Fruit fly (Drosophila melanogaster) whole organism, adult: ENCODE data around the gene to.

Source experiments
- CG11617 ChIP-seq: fragments of 200-800 bp; sonication (Bioruptor generic); optimal IDR thresholded peaks from 2 replicates; lab custom pipeline; 2017; ENCODE audit warnings: mild to moderate bottlenecking, missing biosample characterization, missing genetic modification reagents, missing genetic modification characterization
- CG12768 ChIP-seq: fragments of 200-800 bp; sonication (Bioruptor generic); optimal IDR thresholded peaks from 2 replicates; lab custom pipeline; 2017; ENCODE audit warnings: missing biosample characterization, missing genetic modification characterization, mild to moderate bottlenecking, moderate library complexity, missing genetic modification reagents
- CG14711 ChIP-seq: fragments of 200-800 bp; sonication (Bioruptor generic); optimal IDR thresholded peaks from 2 replicates; lab custom pipeline; 2018; ENCODE audit warnings: missing biosample characterization, mild to moderate bottlenecking, missing genetic modification characterization, moderate library complexity
- CG1620 ChIP-seq: fragments of 200-800 bp; sonication (Bioruptor generic); optimal IDR thresholded peaks from 2 replicates; lab custom pipeline; 2016; ENCODE audit warnings: missing biosample characterization, missing genetic modification characterization
- CG33017 ChIP-seq: fragments of 200-800 bp; sonication (Bioruptor generic); optimal IDR thresholded peaks from 2 replicates; lab custom pipeline; 2018; ENCODE audit warnings: missing biosample characterization, mild to moderate bottlenecking, missing genetic modification characterization, moderate library complexity
- CG5204 ChIP-seq: fragments of 200-800 bp; sonication (Bioruptor generic); optimal IDR thresholded peaks from 2 replicates; lab custom pipeline; 2016; ENCODE audit warnings: missing biosample characterization, missing genetic modification characterization
- CG7045 ChIP-seq: fragments of 200-800 bp; sonication (Bioruptor generic); optimal IDR thresholded peaks from 2 replicates; lab custom pipeline; 2017; ENCODE audit warnings: missing biosample characterization, mild to moderate bottlenecking, missing genetic modification characterization
- CG7101 ChIP-seq: fragments of 200-800 bp; sonication (Bioruptor generic); optimal IDR thresholded peaks from 2 replicates; lab custom pipeline; 2018; ENCODE audit warnings: missing biosample characterization, mild to moderate bottlenecking, missing genetic modification characterization, moderate library complexity
- Clk ChIP-seq: fragments of 200-800 bp; sonication (Bioruptor generic); optimal IDR thresholded peaks from 2 replicates; lab custom pipeline; 2017; ENCODE audit warnings: missing biosample characterization, missing genetic modification characterization
- Crg-1 ChIP-seq: fragments of 200-800 bp; sonication (Bioruptor generic); optimal IDR thresholded peaks from 2 replicates; lab custom pipeline; 2016; ENCODE audit warnings: missing biosample characterization, missing genetic modification characterization
- Hr96 ChIP-seq: fragments of 200-800 bp; sonication (Bioruptor generic); optimal IDR thresholded peaks from 2 replicates; lab custom pipeline; 2016; ENCODE audit warnings: missing biosample characterization, missing genetic modification characterization
- Mnt ChIP-seq: fragments of 200-800 bp; sonication (Bioruptor generic); optimal IDR thresholded peaks from 2 replicates; lab custom pipeline; 2016; ENCODE audit warnings: missing biosample characterization, mild to moderate bottlenecking, missing genetic modification characterization
- bab1 ChIP-seq: fragments of 200-800 bp; sonication (Bioruptor generic); optimal IDR thresholded peaks from 3 replicates; lab custom pipeline; 2019; ENCODE audit warnings: missing biosample characterization, mild to moderate bottlenecking, missing genetic modification characterization, moderate library complexity
- cic ChIP-seq: fragments of 200-800 bp; sonication (Bioruptor generic); optimal IDR thresholded peaks from 2 replicates; lab custom pipeline; 2017; ENCODE audit warnings: missing biosample characterization, mild to moderate bottlenecking, missing genetic modification characterization, moderate library complexity
- cnc ChIP-seq, 2 experiments: fragments of >200 bp; optimal IDR thresholded peaks; 2 replicates each; lab custom pipeline; 2017
- kay ChIP-seq: fragments of 200-800 bp; sonication (Bioruptor generic); peaks from one replicate; lab custom pipeline; 2016; ENCODE audit warnings: missing biosample characterization, missing genetic modification characterization, borderline replicate concordance
- ovo ChIP-seq: fragments of 200-800 bp; sonication (Bioruptor generic); optimal IDR thresholded peaks from 2 replicates; lab custom pipeline; 2016; ENCODE audit warnings: missing biosample characterization, missing genetic modification characterization
- pad ChIP-seq: fragments of 200-800 bp; sonication (Bioruptor generic); optimal IDR thresholded peaks from 3 replicates; lab custom pipeline; 2017; ENCODE audit warnings: missing biosample characterization, missing genetic modification characterization, mild to moderate bottlenecking, moderate library complexity, missing genetic modification reagents
- tj ChIP-seq: fragments of 200-800 bp; sonication (Bioruptor generic); optimal IDR thresholded peaks from 3 replicates; lab custom pipeline; 2017; ENCODE audit warnings: missing biosample characterization, mild to moderate bottlenecking, missing genetic modification characterization, moderate library complexity
- toe ChIP-seq: fragments of 200-800 bp; sonication (Bioruptor generic); optimal IDR thresholded peaks from 2 replicates; lab custom pipeline; 2016; ENCODE audit warnings: missing biosample characterization, missing genetic modification characterization

to gene

DNA sequence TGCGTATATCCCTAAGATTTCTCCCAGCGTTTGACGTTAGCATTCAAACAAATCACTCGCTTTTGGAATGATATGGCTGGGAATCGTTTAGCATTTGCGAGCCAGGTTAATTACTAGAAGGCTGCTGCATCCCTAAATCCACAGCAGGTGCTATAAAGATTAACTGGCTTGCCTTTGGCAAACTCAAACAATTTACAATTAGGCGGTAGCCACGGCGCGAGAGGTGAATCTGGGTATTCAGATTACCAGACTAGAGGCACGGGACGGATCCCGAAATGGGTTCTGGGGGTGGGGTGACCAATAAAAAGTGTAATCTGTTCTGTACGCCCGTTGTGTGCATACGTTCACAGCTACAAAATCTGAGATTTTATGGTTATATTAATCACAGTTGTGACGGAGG, 41.2 kb downstream of the to start, which contains the start of gene CG11892:
Gene CG11892, plus strand, starts transcription at position 384 of the 400 bp plus-strand sequence.
- TF ChIP-seq bab1 (GFP tag; lab: Kevin White, UChicago) (no peak), CG11617 (peak; percentile 82), CG14711 (tag; lab: Kevin White, UChicago) (peak; percentile 64), Clk (peak; percentile 72), toe (GFP tag; lab: Kevin White, UChicago) (no peak), CG7045 (GFP tag; lab: Kevin White, UChicago) (peak; percentile 93), pad (peak; percentile 68), tj (peak; percentile 39), CG5204 (peak; percentile 28), CG1620 (GFP tag; lab: Kevin White, UChicago) (no peak), Crg-1 (GFP tag; lab: Kevin White, UChicago) (peak; percentile 20), CG12768 (GFP tag; lab: Kevin White, UChicago) (peak; percentile 89), cic (GFP tag; lab: Kevin White, UChicago) (peak; percentile 93), CG7101 (peak; percentile 87), kay (GFP tag; lab: Kevin White, UChicago) (peak; percentile 93), cnc (optimal IDR thresholded peaks at IDR 0.05; lab: Kevin White, UChicago) (no peak), CG33017 (tag; lab: Kevin White, UChicago) (peak; percentile 89), ovo (peak; percentile 30), Mnt (peak; percentile 67), Hr96 (GFP tag; lab: Kevin White, UChicago) (no peak)

dm6 chr3R:25283209-25283670, 43.3 kb downstream of the to start, which contains the start of gene CG31300:
CG31300 (plus strand) TSS chr3R:25283620.
- TF ChIP-seq CG14711 (tag; lab: Kevin White, UChicago) (peak; percentile 33), CG7101 (peak; percentile 14), cnc (optimal IDR thresholded peaks at IDR 0.05; lab: Kevin White, UChicago) (no peak), Mnt (no peak), Crg-1 (GFP tag; lab: Kevin White, UChicago) (no peak), cic (GFP tag; lab: Kevin White, UChicago) (peak; percentile 65), Clk (no peak), CG12768 (GFP tag; lab: Kevin White, UChicago) (peak; percentile 3)

dm6 chr3R:25285173-25285572, 45.2 kb downstream of the to start, which contains the start of gene CG31104:
CG31104 (plus strand) TSS chr3R:25285473.
- TF ChIP-seq cnc (optimal IDR thresholded peaks at IDR 0.05; lab: Kevin White, UChicago) (no peak), kay (GFP tag; lab: Kevin White, UChicago) (peak; percentile 87)

- TF ChIP-seq Hr96 (GFP tag; lab: Kevin White, UChicago) = no peak
- peak; percentile 90 for TF ChIP-seq kay (GFP tag; lab: Kevin White, UChicago)
- TF ChIP-seq CG12768 (GFP tag; lab: Kevin White, UChicago) = peak; percentile 13
- peak in 1 of 2 experiments; percentile 81 for TF ChIP-seq cnc (optimal IDR thresholded peaks at IDR 0.05; lab: Kevin White, UChicago)
- TF ChIP-seq Mnt = no peak
- no peak for TF ChIP-seq CG1620 (GFP tag; lab: Kevin White, UChicago)
- TF ChIP-seq CG7045 (GFP tag; lab: Kevin White, UChicago) = no peak
- peak; percentile 59 for TF ChIP-seq cic (GFP tag; lab: Kevin White, UChicago)
- TF ChIP-seq bab1 (GFP tag; lab: Kevin White, UChicago) = peak; percentile 14
- no peak for TF ChIP-seq toe (GFP tag; lab: Kevin White, UChicago)
- no peak for TF ChIP-seq CG11617
Measured at dm6 chr3R:25287128-25287527, 47.1 kb downstream of the to start, which contains the start of gene CG13658. CG13658 (plus strand) TSS chr3R:25287474.

- TF ChIP-seq CG7101 = no peak
- no peak for TF ChIP-seq CG33017 (tag; lab: Kevin White, UChicago)
- no peak for TF ChIP-seq Clk
- no peak for TF ChIP-seq ovo
- no peak for TF ChIP-seq tj
- TF ChIP-seq kay (GFP tag; lab: Kevin White, UChicago) = peak; percentile 37
Measured at dm6 chr3R:25289589-25289988, 49.6 kb downstream of the to start, which contains the start of gene CG11893. CG11893 (plus strand) TSS chr3R:25289889.
